Fruit fly (Drosophila melanogaster): ENCODE measurements around the gene Srx.
A peak's percentile ranks its signal among the peaks of the same experiment; 100 is the strongest.

- TF ChIP-seq pho (GFP tag; optimal IDR thresholded peaks at IDR 0.05) = no peak
- TF ChIP-seq gem (tag; optimal IDR thresholded peaks at IDR 0.05) = no peak
- TF ChIP-seq CG4707 (GFP tag; optimal IDR thresholded peaks at IDR 0.05) = no peak
- no peak for TF ChIP-seq otp (GFP tag; IDR thresholded peaks at IDR 0.05)
- TF ChIP-seq CG11398 (GFP tag; optimal IDR thresholded peaks at IDR 0.05) = no peak
- TF ChIP-seq CG14667 (GFP tag; IDR thresholded peaks at IDR 0.05) = no peak
- TF ChIP-seq E2f1 (GFP tag; IDR thresholded peaks at IDR 0.05) = no peak
- TF ChIP-seq fru (optimal IDR thresholded peaks at IDR 0.05) = no peak
- TF ChIP-seq CTCF (GFP tag; optimal IDR thresholded peaks at IDR 0.05) = peak; percentile 86
- no peak for TF ChIP-seq NC2α (GFP tag; optimal IDR thresholded peaks at IDR 0.05)
- TF ChIP-seq Aef1 (GFP tag; IDR thresholded peaks at IDR 0.05) = no peak
- no peak for TF ChIP-seq CG15011 (GFP tag; optimal IDR thresholded peaks at IDR 0.05)
- TF ChIP-seq zf30C (GFP tag; optimal IDR thresholded peaks at IDR 0.05) = no peak
Measured at dm6 chrX:17882769-17883168, 26.0 kb downstream of the Srx start.
